Fruit fly (Drosophila melanogaster) whole organism, adult: ENCODE results near the gene Gycbeta100B.

Experiments
- Clk ChIP-seq: fragments of 200-800 bp; sonication (Bioruptor generic); optimal IDR thresholded peaks from 2 replicates; lab custom pipeline; 2017; ENCODE audit warnings: missing biosample characterization, missing genetic modification characterization
- Crg-1 ChIP-seq: fragments of 200-800 bp; sonication (Bioruptor generic); optimal IDR thresholded peaks from 2 replicates; lab custom pipeline; 2016; ENCODE audit warnings: missing biosample characterization, missing genetic modification characterization
- ovo ChIP-seq: fragments of 200-800 bp; sonication (Bioruptor generic); optimal IDR thresholded peaks from 2 replicates; lab custom pipeline; 2016; ENCODE audit warnings: missing biosample characterization, missing genetic modification characterization

DNA sequence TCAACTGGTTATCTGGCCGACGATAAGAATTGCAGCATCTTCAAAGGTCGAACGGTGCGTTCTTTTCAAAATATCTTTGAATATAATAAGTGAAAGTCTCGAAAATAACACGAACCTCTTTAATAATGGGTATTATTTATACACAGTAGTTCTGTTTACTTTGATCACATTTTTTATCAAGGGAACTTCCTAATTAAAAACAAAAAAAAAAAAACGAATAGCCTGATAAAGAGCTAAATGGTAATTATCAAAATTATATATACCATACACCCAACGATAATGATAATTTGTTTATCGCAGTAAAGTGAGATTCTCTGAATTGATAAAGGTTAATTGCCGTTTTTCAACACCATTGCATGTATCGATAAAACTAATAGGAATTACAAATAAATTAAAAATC, 3.6 kb upstream of the Gycbeta100B start, which contains the start of gene Ktch:
- TF ChIP-seq Crg-1 (GFP tag; lab: Kevin White, UChicago) (no peak), ovo (GFP tag; lab: Kevin White, UChicago) (no peak), Clk (GFP tag; lab: Kevin White, UChicago) (no peak)
